Worm (Caenorhabditis elegans): ENCODE results near the gene mix-1.
A peak's percentile ranks its signal among the peaks of the same experiment; 100 is the strongest.

DNA sequence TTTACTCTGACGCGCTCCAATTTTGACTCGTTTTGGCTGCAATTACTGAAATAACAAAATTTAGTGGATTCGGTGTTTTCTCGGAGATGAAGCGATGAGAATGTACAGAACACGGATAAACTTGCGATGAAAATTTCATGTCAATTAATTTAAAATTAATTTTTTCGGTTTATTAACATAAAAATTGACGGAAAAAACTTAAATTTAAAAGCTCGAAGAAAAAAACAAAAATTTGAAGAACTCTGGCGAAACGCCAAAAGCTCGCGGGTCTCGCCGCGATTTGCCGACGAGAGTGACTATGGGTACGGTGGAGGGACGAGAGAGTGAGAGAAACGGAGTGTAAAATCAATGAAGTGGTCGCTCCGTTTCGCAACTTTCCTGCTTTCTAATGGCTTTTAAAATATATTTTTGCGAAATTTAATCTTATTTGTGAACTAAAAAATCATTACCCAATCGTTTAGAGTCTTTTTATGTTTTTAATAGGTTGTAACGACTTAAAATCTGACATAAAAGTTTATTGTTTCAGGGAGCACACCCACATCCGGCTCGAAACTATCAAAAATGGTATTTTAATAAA, 44.7 kb downstream of the mix-1 start, which contains the start of the genes gmps-1 and cap-2:
- TF ChIP-seq elt-3 (tag; optimal IDR thresholded peaks at IDR 0.05) (peak in 4 of 6 experiments; percentile 23 to 86 (median 46)), C04F5.9 (tag; optimal IDR thresholded peaks at IDR 0.05) (peak; percentile 100), nhr-84 (tag; optimal IDR thresholded peaks at IDR 0.05) (peak; percentile 28), ama-1 (optimal IDR thresholded peaks at IDR 0.05) (peak; percentile 78), rnt-1 (tag; optimal IDR thresholded peaks at IDR 0.05) (peak; percentile 98)
